Fruit fly (Drosophila melanogaster) whole organism, wandering third instar larva: Measurements from ENCODE around the gene CG14237.

Experiments
- Abd-B ChIP-seq: fragments of >200 bp; optimal IDR thresholded peaks from 2 replicates; lab custom pipeline; 2017; ENCODE audit warnings: missing biosample characterization, missing genetic modification characterization
- Hnf4 ChIP-seq: fragments of 200-800 bp; sonication (Bioruptor generic); optimal IDR thresholded peaks from 2 replicates; lab custom pipeline; 2016; ENCODE audit warnings: missing biosample characterization, mild to moderate bottlenecking, missing genetic modification characterization
- Hr78 ChIP-seq: fragments of >200 bp; optimal IDR thresholded peaks from 2 replicates; lab custom pipeline; 2017; ENCODE audit warnings: missing biosample characterization, missing genetic modification characterization
- Jra ChIP-seq: sonication (Bioruptor generic); optimal IDR thresholded peaks from 2 replicates; lab custom pipeline; 2016; ENCODE audit warnings: missing biosample characterization, missing genetic modification characterization
- ey ChIP-seq: fragments of 200-800 bp; sonication (Bioruptor generic); optimal IDR thresholded peaks from 2 replicates; lab custom pipeline; 2016; ENCODE audit warnings: missing biosample characterization, missing genetic modification characterization
- sage ChIP-seq: fragments of 200-800 bp; sonication (Bioruptor generic); optimal IDR thresholded peaks from 2 replicates; lab custom pipeline; 2016; ENCODE audit warnings: missing biosample characterization, mild to moderate bottlenecking, missing genetic modification characterization

- TF ChIP-seq sage (GFP tag; lab: Kevin White, UChicago) (no peak), Hnf4 (no peak), Jra (GFP tag; lab: Kevin White, UChicago) (no peak), ey (no peak), Abd-B (GFP tag; lab: Kevin White, UChicago) (no peak), Hr78 (GFP tag; lab: Kevin White, UChicago) (no peak)
These were observed 45.4 kb downstream of the CG14237 start for dm6 chr3R:26502072-26502471.
